Worm (Caenorhabditis elegans): Measurements from ENCODE around the gene F40G9.15.

ce11 chrIII:180963-181362, 1.2 kb upstream of the F40G9.15 start, which contains the start of gene F40G9.5:
- TF ChIP-seq F26F4.8 (GFP tag; conservative IDR thresholded peaks at IDR 0.05) (no peak), fkh-10 (GFP tag; optimal IDR thresholded peaks at IDR 0.05) (no peak), vab-7 (GFP tag; IDR thresholded peaks at IDR 0.05) (no peak), ceh-32 (tag; optimal IDR thresholded peaks at IDR 0.05; ENCODE audit: poor library complexity) (no peak), nhr-76 (tag; optimal IDR thresholded peaks at IDR 0.05) (no peak), mdl-1 (tag; optimal IDR thresholded peaks at IDR 0.05) (no peak), skn-1 (tag; optimal IDR thresholded peaks at IDR 0.05) (no peak), lin-13 (GFP tag; optimal IDR thresholded peaks at IDR 0.05) (no peak), dve-1 (tag; optimal IDR thresholded peaks at IDR 0.05; ENCODE audit: insufficient read depth) (no peak), ztf-11 (tag; optimal IDR thresholded peaks at IDR 0.05) (no peak), hmg-1.1 (GFP tag; IDR thresholded peaks at IDR 0.05) (no peak)
